Fruit fly (Drosophila melanogaster): Measurements from ENCODE around the gene sphe.

dm6 chrX:16734647-16735046 is 32.9 kb upstream of the sphe start, which contains the start of gene TwdlY:
- no peak for TF ChIP-seq h (optimal IDR thresholded peaks at IDR 0.05)
- no peak for TF ChIP-seq insv (optimal IDR thresholded peaks at IDR 0.05)
